Worm (Caenorhabditis elegans) whole organism, mixed stage, embryonic: ENCODE results near the gene C54D10.4.

Source experiments
- ceh-83 ChIP-seq: fragments of 200-800 bp; sonication (Bioruptor generic); optimal IDR thresholded peaks from 2 replicates; lab custom pipeline; 2018; ENCODE audit warnings: mild to moderate bottlenecking, missing genetic modification characterization, missing compliant biosample characterization
- elt-3 ChIP-seq: fragments of 150-350 bp; optimal IDR thresholded peaks from 2 replicates; lab custom pipeline; 2014; ENCODE audit warnings: missing biosample characterization, missing genetic modification characterization
- lsy-2 ChIP-seq: fragments of 150-350 bp; optimal IDR thresholded peaks from 2 replicates; lab custom pipeline; 2014; ENCODE audit warnings: missing biosample characterization, missing genetic modification characterization
- snpc-4 ChIP-seq: fragments of 150-350 bp; optimal IDR thresholded peaks from 2 replicates; lab custom pipeline; 2014; ENCODE audit warnings: missing biosample characterization, missing genetic modification characterization
- unc-39 ChIP-seq: fragments of 150-350 bp; optimal IDR thresholded peaks from 2 replicates; lab custom pipeline; 2014; ENCODE audit warnings: missing biosample characterization, missing genetic modification characterization

- TF ChIP-seq ceh-83 (GFP tag; lab: Kevin White, UChicago) (no peak), unc-39 (no peak), elt-3 (tag; lab: Kevin White, UChicago) (no peak), lsy-2 (tag; lab: Kevin White, UChicago) (no peak), snpc-4 (tag; lab: Kevin White, UChicago) (no peak)
Measured at ce11 chrV:12371386-12371785, 49.4 kb downstream of the C54D10.4 start, which contains the start of gene F23H12.7.
